Fruit fly (Drosophila melanogaster) whole organism, embryonic: ENCODE results near the gene acj6.

Source experiments
- CG10462 ChIP-seq: fragments of 200-800 bp; sonication (Bioruptor generic); optimal IDR thresholded peaks from 2 replicates; lab custom pipeline; 2016; ENCODE audit warnings: missing biosample characterization, missing genetic modification characterization
- CG12299 ChIP-seq: fragments of 200-800 bp; sonication (Bioruptor generic); optimal IDR thresholded peaks from 2 replicates; lab custom pipeline; 2018; ENCODE audit warnings: missing biosample characterization, mild to moderate bottlenecking, missing genetic modification characterization
- CG12942 ChIP-seq: fragments of 200-800 bp; sonication (Bioruptor generic); optimal IDR thresholded peaks from 3 replicates; lab custom pipeline; 2016; ENCODE audit warnings: missing biosample characterization, missing genetic modification characterization
- CG16815 ChIP-seq: fragments of 200-800 bp; sonication (Bioruptor generic); optimal IDR thresholded peaks from 3 replicates; lab custom pipeline; 2017; ENCODE audit warnings: missing biosample characterization, mild to moderate bottlenecking, missing genetic modification characterization
- CG16863 ChIP-seq: fragments of 200-800 bp; sonication (Bioruptor generic); optimal IDR thresholded peaks from 3 replicates; lab custom pipeline; 2016; ENCODE audit warnings: missing biosample characterization, missing genetic modification characterization
- CG17612 ChIP-seq: fragments of 200-800 bp; sonication (Bioruptor generic); IDR thresholded peaks from 2 replicates; pipeline ENCODE4 v1.3.6; 2022; ENCODE audit warnings: missing biosample characterization, missing genetic modification characterization
- CG18599 ChIP-seq: fragments of 200-800 bp; sonication (Bioruptor generic); optimal IDR thresholded peaks from 3 replicates; lab custom pipeline; 2017; ENCODE audit warnings: missing biosample characterization, missing genetic modification characterization, mild to moderate bottlenecking, moderate library complexity, missing genetic modification reagents
- CG30431 ChIP-seq: fragments of 200-800 bp; sonication (Bioruptor generic); optimal IDR thresholded peaks from 2 replicates; lab custom pipeline; 2017; ENCODE audit warnings: missing biosample characterization, missing genetic modification characterization
- CG7745 ChIP-seq: fragments of 200-800 bp; sonication (Bioruptor generic); optimal IDR thresholded peaks from 2 replicates; lab custom pipeline; 2018; ENCODE audit warnings: missing biosample characterization, mild to moderate bottlenecking, missing genetic modification characterization, moderate library complexity
- CG7987 ChIP-seq: fragments of 200-800 bp; sonication (Bioruptor generic); optimal IDR thresholded peaks from 2 replicates; lab custom pipeline; 2018; ENCODE audit warnings: missing biosample characterization, mild to moderate bottlenecking, missing genetic modification characterization, moderate library complexity
- CG8924 ChIP-seq: fragments of 200-800 bp; optimal IDR thresholded peaks from 3 replicates; lab custom pipeline; 2019; ENCODE audit warnings: missing biosample characterization, mild to moderate bottlenecking, missing genetic modification characterization, moderate library complexity
- CG9797 ChIP-seq: fragments of 200-800 bp; sonication (Bioruptor generic); optimal IDR thresholded peaks from 3 replicates; lab custom pipeline; 2018; ENCODE audit warnings: missing biosample characterization, mild to moderate bottlenecking, missing genetic modification characterization
- CG9817 ChIP-seq: fragments of 200-800 bp; sonication (Bioruptor generic); optimal IDR thresholded peaks from 2 replicates; lab custom pipeline; 2018; ENCODE audit warnings: missing biosample characterization, mild to moderate bottlenecking, missing genetic modification characterization, moderate library complexity
- CoRest ChIP-seq: fragments of 200-800 bp; sonication (Bioruptor generic); optimal IDR thresholded peaks from 3 replicates; lab custom pipeline; 2018; ENCODE audit warnings: missing biosample characterization, mild to moderate bottlenecking, missing genetic modification characterization, moderate library complexity
- Dfd ChIP-seq, 2 experiments: fragments of >200 bp; optimal IDR thresholded peaks; 2 replicates each; lab custom pipeline; 2017; ENCODE audit warnings: missing biosample characterization in 2 of 2, missing genetic modification characterization in 2 of 2
- Elba2 ChIP-seq: fragments of 200-800 bp; sonication (Bioruptor generic); optimal IDR thresholded peaks from 3 replicates; lab custom pipeline; 2016; ENCODE audit warnings: missing biosample characterization, missing genetic modification characterization
- Hand ChIP-seq: fragments of 200-800 bp; sonication (Bioruptor generic); optimal IDR thresholded peaks from 2 replicates; lab custom pipeline; 2017; ENCODE audit warnings: mild to moderate bottlenecking, missing biosample characterization, missing genetic modification reagents, missing genetic modification characterization
- MESR4 ChIP-seq: fragments of 200-800 bp; sonication (Bioruptor generic); optimal IDR thresholded peaks from 2 replicates; lab custom pipeline; 2018; ENCODE audit warnings: missing biosample characterization, mild to moderate bottlenecking, missing genetic modification characterization, moderate library complexity
- NfI ChIP-seq: fragments of 200-800 bp; sonication (Bioruptor generic); optimal IDR thresholded peaks from 3 replicates; lab custom pipeline; 2018; ENCODE audit warnings: missing biosample characterization, mild to moderate bottlenecking, missing genetic modification characterization, moderate library complexity
- Side ChIP-seq: fragments of 200-800 bp; sonication (Bioruptor generic); optimal IDR thresholded peaks from 2 replicates; lab custom pipeline; 2016; ENCODE audit warnings: missing biosample characterization, missing genetic modification characterization
- Spps ChIP-seq: fragments of 200-800 bp; sonication (Bioruptor generic); optimal IDR thresholded peaks from 2 replicates; lab custom pipeline; 2018; ENCODE audit warnings: missing biosample characterization, mild to moderate bottlenecking, missing genetic modification characterization
- Sry-δ ChIP-seq: fragments of 200-800 bp; sonication (Bioruptor generic); optimal IDR thresholded peaks from 2 replicates; lab custom pipeline; 2016; ENCODE audit warnings: missing biosample characterization, missing genetic modification characterization
- Ssrp ChIP-seq: fragments of 200-800 bp; sonication (Bioruptor generic); optimal IDR thresholded peaks from 2 replicates; lab custom pipeline; 2018; ENCODE audit warnings: missing biosample characterization, mild to moderate bottlenecking, missing genetic modification characterization, moderate library complexity
- Stat92E ChIP-seq, 3 experiments: fragments of >200 bp in 2 of 3; fragments of 200-800 bp in 1 of 3; sonication (Bioruptor generic) in 1 of 3; optimal IDR thresholded peaks; 2 replicates each; lab custom pipeline; 2017 to 2019; ENCODE audit warnings: missing biosample characterization in 3 of 3, missing genetic modification characterization in 3 of 3, mild to moderate bottlenecking in 1 of 3, moderate library complexity in 1 of 3
- Vsx1 ChIP-seq: fragments of 200-800 bp; sonication (Bioruptor generic); optimal IDR thresholded peaks from 2 replicates; lab custom pipeline; 2017; ENCODE audit warnings: missing biosample characterization, mild to moderate bottlenecking, missing genetic modification characterization, missing genetic modification reagents
- amos ChIP-seq: fragments of 200-800 bp; sonication (Bioruptor generic); IDR thresholded peaks from 2 replicates; pipeline ENCODE4 v1.3.6; 2022; ENCODE audit warnings: missing biosample characterization, missing genetic modification characterization; ENCODE audit not compliant: partially characterized antibody
- aop ChIP-seq: fragments of 200-800 bp; sonication (Bioruptor generic); IDR thresholded peaks from 2 replicates; pipeline ENCODE4 v1.3.6; 2022; ENCODE audit warnings: missing biosample characterization, missing genetic modification characterization
- ara ChIP-seq: fragments of 200-800 bp; sonication (Bioruptor generic); IDR thresholded peaks from 2 replicates; pipeline ENCODE4 v1.3.6; 2022; ENCODE audit warnings: missing biosample characterization, missing genetic modification characterization
- az2 ChIP-seq: fragments of 200-800 bp; sonication (Bioruptor generic); optimal IDR thresholded peaks from 3 replicates; lab custom pipeline; 2016; ENCODE audit warnings: missing biosample characterization, missing genetic modification characterization
- chn ChIP-seq: fragments of 200-800 bp; sonication (Bioruptor generic); optimal IDR thresholded peaks from 2 replicates; lab custom pipeline; 2016; ENCODE audit warnings: missing biosample characterization, missing genetic modification characterization
- dimm ChIP-seq: fragments of 200-800 bp; sonication (Bioruptor generic); IDR thresholded peaks from 2 replicates; pipeline ENCODE4 v1.3.6; 2022; ENCODE audit warnings: missing biosample characterization, missing genetic modification characterization
- eyg ChIP-seq: fragments of 200-800 bp; sonication (Bioruptor generic); optimal IDR thresholded peaks from 3 replicates; lab custom pipeline; 2016; ENCODE audit warnings: missing biosample characterization, missing genetic modification characterization
- gem ChIP-seq: fragments of 200-800 bp; sonication (Bioruptor generic); optimal IDR thresholded peaks from 2 replicates; lab custom pipeline; 2019; ENCODE audit warnings: missing biosample characterization, mild to moderate bottlenecking, missing genetic modification characterization, moderate library complexity
- grn ChIP-seq: fragments of 200-800 bp; sonication (Bioruptor generic); optimal IDR thresholded peaks from 3 replicates; lab custom pipeline; 2017; ENCODE audit warnings: missing biosample characterization, missing genetic modification characterization
- gsb-n ChIP-seq: fragments of 200-800 bp; sonication (Bioruptor generic); optimal IDR thresholded peaks from 3 replicates; lab custom pipeline; 2018; ENCODE audit warnings: missing biosample characterization, mild to moderate bottlenecking, missing genetic modification characterization
- hbn ChIP-seq: fragments of 200-800 bp; sonication (Bioruptor generic); IDR thresholded peaks from 2 replicates; pipeline ENCODE4 v1.3.6; 2022; ENCODE audit warnings: missing biosample characterization, missing genetic modification characterization; ENCODE audit not compliant: partially characterized antibody
- kah ChIP-seq: fragments of 200-800 bp; sonication (Bioruptor generic); optimal IDR thresholded peaks from 2 replicates; lab custom pipeline; 2018; ENCODE audit warnings: missing biosample characterization, mild to moderate bottlenecking, missing genetic modification characterization
- lbe ChIP-seq: fragments of 200-800 bp; sonication (Bioruptor generic); optimal IDR thresholded peaks from 2 replicates; lab custom pipeline; 2016; ENCODE audit warnings: missing biosample characterization, mild to moderate bottlenecking, missing genetic modification characterization
- pita ChIP-seq: fragments of 200-800 bp; sonication (Bioruptor generic); optimal IDR thresholded peaks from 2 replicates; lab custom pipeline; 2017; ENCODE audit warnings: missing biosample characterization, mild to moderate bottlenecking, missing genetic modification characterization
- pros ChIP-seq: fragments of 200-800 bp; sonication (Bioruptor generic); optimal IDR thresholded peaks from 3 replicates; lab custom pipeline; 2019; ENCODE audit warnings: missing biosample characterization, mild to moderate bottlenecking, missing genetic modification characterization, moderate library complexity
- psq ChIP-seq: fragments of 200-800 bp; sonication (Bioruptor generic); optimal IDR thresholded peaks from 2 replicates; lab custom pipeline; 2017; ENCODE audit warnings: missing biosample characterization, missing genetic modification characterization
- sc ChIP-seq, 3 experiments: fragments of >200 bp in 2 of 3; fragments of 200-800 bp in 1 of 3; sonication (Bioruptor generic) in 1 of 3; optimal IDR thresholded peaks; 2 replicates in 2 of 3; 3 replicates in 1 of 3; lab custom pipeline; 2017; ENCODE audit warnings: mild to moderate bottlenecking in 1 of 3, missing biosample characterization in 1 of 3, missing genetic modification characterization in 1 of 3, missing genetic modification reagents in 1 of 3
- sens ChIP-seq: fragments of 200-800 bp; sonication (Bioruptor generic); peaks from one replicate; lab custom pipeline; 2016; ENCODE audit warnings: missing biosample characterization, missing genetic modification characterization
- slp2 ChIP-seq: fragments of 200-800 bp; sonication (Bioruptor generic); optimal IDR thresholded peaks from 2 replicates; lab custom pipeline; 2016; ENCODE audit warnings: missing biosample characterization, missing genetic modification characterization
- sna ChIP-seq: fragments of 200-800 bp; sonication (Bioruptor generic); IDR thresholded peaks from 2 replicates; pipeline ENCODE4 v1.3.6; 2022; ENCODE audit warnings: missing biosample characterization, missing genetic modification characterization; ENCODE audit not compliant: partially characterized antibody
- tio ChIP-seq: fragments of 200-800 bp; sonication (Bioruptor generic); optimal IDR thresholded peaks from 2 replicates; lab custom pipeline; 2017; ENCODE audit warnings: missing biosample characterization, missing genetic modification characterization, inconsistent platforms
- toy ChIP-seq: fragments of 200-800 bp; sonication (Bioruptor generic); IDR thresholded peaks from 2 replicates; pipeline ENCODE4 v1.3.6; 2022; ENCODE audit warnings: missing biosample characterization, missing genetic modification characterization
- wdn ChIP-seq: fragments of 200-800 bp; sonication (Bioruptor generic); IDR thresholded peaks from 2 replicates; pipeline ENCODE4 v1.3.6; 2022; ENCODE audit warnings: missing biosample characterization, missing genetic modification characterization

Gene acj6

dm6 chrX:15383513-15384373 is 4.9 kb upstream of the acj6 start (continued):
- TF ChIP-seq ara (GFP tag; lab: Robert Waterston, UW) = no peak
- TF ChIP-seq Hand (GFP tag; lab: Kevin White, UChicago) = peak; percentile 46
- TF ChIP-seq Spps = no peak
- no peak for TF ChIP-seq hbn
- TF ChIP-seq CG9817 (tag; lab: Kevin White, UChicago) = peak; percentile 40
- TF ChIP-seq gsb-n = peak; percentile 43
- TF ChIP-seq dimm (GFP tag; lab: Robert Waterston, UW) = no peak
- peak; percentile 75 for TF ChIP-seq CG18599 (GFP tag; lab: Kevin White, UChicago)
- peak; percentile 48 for TF ChIP-seq Ssrp (tag; lab: Kevin White, UChicago)
- no peak for TF ChIP-seq lbe (GFP tag; lab: Kevin White, UChicago)
- TF ChIP-seq chn (GFP tag; lab: Kevin White, UChicago) = no peak
- peak; percentile 68 for TF ChIP-seq CoRest
- TF ChIP-seq slp2 (GFP tag; lab: Kevin White, UChicago) = no peak
- TF ChIP-seq CG30431 (GFP tag; lab: Kevin White, UChicago) = peak; percentile 17
- TF ChIP-seq toy = no peak
- TF ChIP-seq gem = peak; percentile 77
- TF ChIP-seq sc (optimal IDR thresholded peaks at IDR 0.05; lab: Kevin White, UChicago) = no peak
- TF ChIP-seq sc (GFP tag; optimal IDR thresholded peaks at IDR 0.05; lab: Kevin White, UChicago) = no peak
- no peak for TF ChIP-seq aop (GFP tag; lab: Robert Waterston, UW)
- peak; percentile 85 for TF ChIP-seq pros
- TF ChIP-seq kah (GFP tag; lab: Kevin White, UChicago) = no peak
- no peak for TF ChIP-seq CG9797 (GFP tag; lab: Kevin White, UChicago)
- peak; percentile 54 for TF ChIP-seq CG8924 (tag; lab: Kevin White, UChicago)
- TF ChIP-seq CG16863 (GFP tag; lab: Kevin White, UChicago) = no peak
- peak; percentile 32 for TF ChIP-seq NfI (GFP tag; lab: Kevin White, UChicago)
- TF ChIP-seq Vsx1 = no peak
- no peak for TF ChIP-seq amos
- peak; percentile 5 for TF ChIP-seq CG16815
- TF ChIP-seq sens = peak; percentile 69
- TF ChIP-seq wdn (GFP tag; lab: Robert Waterston, UW) = no peak
- TF ChIP-seq Stat92E (GFP tag; optimal IDR thresholded peaks at IDR 0.05; lab: Kevin White, UChicago) = no peak
- peak; percentile 47 for TF ChIP-seq CG12299 (tag; lab: Kevin White, UChicago)
- TF ChIP-seq Sry-δ (GFP tag; lab: Kevin White, UChicago) = no peak
- no peak for TF ChIP-seq CG12942 (GFP tag; lab: Kevin White, UChicago)
- no peak for TF ChIP-seq Elba2 (GFP tag; lab: Kevin White, UChicago)
- no peak for TF ChIP-seq CG10462
- no peak for TF ChIP-seq CG7987
- TF ChIP-seq eyg = no peak
- no peak for TF ChIP-seq Dfd (GFP tag; optimal IDR thresholded peaks at IDR 0.05; lab: Kevin White, UChicago)
- TF ChIP-seq psq (GFP tag; lab: Kevin White, UChicago) = no peak
- no peak for TF ChIP-seq MESR4 (GFP tag; lab: Kevin White, UChicago)
- TF ChIP-seq CG7745 = no peak
- no peak for TF ChIP-seq pita
- TF ChIP-seq az2 (GFP tag; lab: Kevin White, UChicago) = peak; percentile 35
- TF ChIP-seq tio (GFP tag; lab: Kevin White, UChicago) = peak; percentile 42
- TF ChIP-seq Side (GFP tag; lab: Kevin White, UChicago) = no peak
- TF ChIP-seq grn (GFP tag; lab: Kevin White, UChicago) = no peak
- TF ChIP-seq sna (GFP tag; lab: Robert Waterston, UW) = no peak
- no peak for TF ChIP-seq CG17612 (GFP tag; lab: Robert Waterston, UW)
